Fruit fly (Drosophila melanogaster) whole organism, embryonic: Measurements from ENCODE around the gene Prp5.

Experiments used
- CG13296 ChIP-seq: fragments of 200-800 bp; sonication (Bioruptor generic); optimal IDR thresholded peaks from 3 replicates; lab custom pipeline; 2018; ENCODE audit warnings: missing biosample characterization, mild to moderate bottlenecking, missing genetic modification characterization
- CG32772 ChIP-seq: fragments of 200-800 bp; sonication (Bioruptor generic); IDR thresholded peaks from 2 replicates; pipeline ENCODE4 v1.3.6; 2022; ENCODE audit warnings: missing biosample characterization, missing genetic modification characterization
- CG7963 ChIP-seq: fragments of 200-800 bp; sonication (Bioruptor generic); IDR thresholded peaks from 3 replicates; pipeline ENCODE4 v1.3.6; 2022; ENCODE audit warnings: missing biosample characterization, missing genetic modification characterization; ENCODE audit not compliant: partially characterized antibody
- MTF-1 ChIP-seq: fragments of 200-800 bp; sonication (Bioruptor generic); optimal IDR thresholded peaks from 2 replicates; lab custom pipeline; 2018; ENCODE audit warnings: missing biosample characterization, mild to moderate bottlenecking, missing genetic modification characterization, borderline replicate concordance
- az2 ChIP-seq: fragments of 200-800 bp; sonication (Bioruptor generic); optimal IDR thresholded peaks from 3 replicates; lab custom pipeline; 2016; ENCODE audit warnings: missing biosample characterization, missing genetic modification characterization
- en ChIP-seq: fragments of 200-800 bp; sonication (Bioruptor generic); optimal IDR thresholded peaks from 2 replicates; lab custom pipeline; 2016; ENCODE audit warnings: missing biosample characterization, missing genetic modification characterization
- klu ChIP-seq: fragments of 200-800 bp; sonication (Bioruptor generic); IDR thresholded peaks from 2 replicates; pipeline ENCODE4 v1.3.6; 2022; ENCODE audit warnings: missing biosample characterization, missing genetic modification characterization
- lmd ChIP-seq: fragments of 200-800 bp; sonication (Bioruptor generic); IDR thresholded peaks from 2 replicates; pipeline ENCODE4 v1.3.6; 2022; ENCODE audit warnings: missing biosample characterization, missing genetic modification characterization
- sob ChIP-seq: fragments of 200-800 bp; sonication (Bioruptor generic); IDR thresholded peaks from 2 replicates; pipeline ENCODE4 v1.3.6; 2022; ENCODE audit warnings: missing biosample characterization, missing genetic modification characterization

DNA sequence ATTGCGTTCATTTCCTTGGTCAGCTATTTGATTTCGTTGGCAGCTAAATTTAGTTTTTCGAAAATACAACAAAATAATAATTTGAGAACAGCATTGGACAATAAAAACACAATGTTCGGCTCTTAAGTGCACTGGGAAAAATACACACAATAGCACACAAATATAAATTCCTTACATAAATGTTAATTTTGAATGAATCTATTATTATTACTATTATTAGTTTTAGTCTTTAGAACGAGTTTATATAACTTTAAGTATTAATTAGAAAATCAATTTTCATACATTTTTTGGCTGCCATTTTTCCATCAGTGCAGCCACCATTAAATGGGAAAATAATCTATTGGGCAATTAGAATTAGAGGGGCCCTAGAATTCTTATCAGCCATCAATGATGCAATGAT is 35.1 kb upstream of the Prp5 start:
- TF ChIP-seq CG13296 (GFP tag; lab: Kevin White, UChicago) = no peak
- no peak for TF ChIP-seq en (GFP tag; lab: Kevin White, UChicago)
- peak; percentile 9; the same call in 1 of the 2 replicates for TF ChIP-seq lmd (GFP tag; lab: Robert Waterston, UW)
- no peak for TF ChIP-seq sob (GFP tag; lab: Robert Waterston, UW)
- no peak for TF ChIP-seq CG32772 (GFP tag; lab: Robert Waterston, UW)
- no peak for TF ChIP-seq az2 (GFP tag; lab: Kevin White, UChicago)
- TF ChIP-seq klu (GFP tag; lab: Robert Waterston, UW) = no peak
- TF ChIP-seq CG7963 (GFP tag; lab: Robert Waterston, UW) = no peak
- no peak for TF ChIP-seq MTF-1 (GFP tag; lab: Kevin White, UChicago)
